Worm (Caenorhabditis elegans) whole organism, mixed stage, embryonic: ENCODE data around the gene miro-1.

Experiments
- bed-3 ChIP-seq: fragments of 200-800 bp; sonication (Bioruptor generic); optimal IDR thresholded peaks from 3 replicates; lab custom pipeline; 2018; ENCODE audit warnings: mild to moderate bottlenecking, missing genetic modification characterization, moderate library complexity, missing compliant biosample characterization
- blmp-1 ChIP-seq: fragments of 150-350 bp; optimal IDR thresholded peaks from 2 replicates; lab custom pipeline; 2014; ENCODE audit warnings: missing biosample characterization, missing genetic modification characterization
- ceh-39 ChIP-seq: fragments of 150-350 bp; optimal IDR thresholded peaks from 2 replicates; lab custom pipeline; 2014; ENCODE audit warnings: missing biosample characterization, missing genetic modification characterization
- ceh-43 ChIP-seq: fragments of 200-800 bp; sonication (Bioruptor generic); optimal IDR thresholded peaks from 2 replicates; lab custom pipeline; 2018; ENCODE audit warnings: mild to moderate bottlenecking, missing genetic modification characterization, moderate library complexity, missing compliant biosample characterization
- ces-1 ChIP-seq: fragments of 150-350 bp; optimal IDR thresholded peaks from 2 replicates; lab custom pipeline; 2014; ENCODE audit warnings: missing biosample characterization, missing genetic modification reagents, missing genetic modification characterization
- cnd-1 ChIP-seq: fragments of 200-800 bp; sonication (Bioruptor generic); optimal IDR thresholded peaks from 2 replicates; lab custom pipeline; 2018; ENCODE audit warnings: mild to moderate bottlenecking, missing genetic modification characterization, missing compliant biosample characterization
- drap-1 ChIP-seq: fragments of 200-800 bp; sonication (Bioruptor generic); optimal IDR thresholded peaks from 3 replicates; lab custom pipeline; 2018; ENCODE audit warnings: mild to moderate bottlenecking, missing genetic modification characterization, missing compliant biosample characterization
- elt-1 ChIP-seq: sonication (generic microtip); optimal IDR thresholded peaks from 2 replicates; lab custom pipeline; 2017; ENCODE audit warnings: missing genetic modification characterization, mild to moderate bottlenecking, missing compliant biosample characterization, antibody characterized with exemption, moderate library complexity, borderline replicate concordance; ENCODE audit not compliant: insufficient read depth
- elt-3 ChIP-seq: fragments of 150-350 bp; optimal IDR thresholded peaks from 2 replicates; lab custom pipeline; 2014; ENCODE audit warnings: missing biosample characterization, missing genetic modification characterization
- flh-1 ChIP-seq: fragments of 200-800 bp; sonication (Bioruptor generic); optimal IDR thresholded peaks from 2 replicates; lab custom pipeline; 2018; ENCODE audit warnings: mild to moderate bottlenecking, missing genetic modification characterization, moderate library complexity, missing compliant biosample characterization
- ham-2 ChIP-seq: fragments of 200-800 bp; sonication (Bioruptor generic); optimal IDR thresholded peaks from 2 replicates; lab custom pipeline; 2018; ENCODE audit warnings: mild to moderate bottlenecking, missing genetic modification characterization, missing compliant biosample characterization
- lin-13 ChIP-seq: fragments of 150-350 bp; optimal IDR thresholded peaks from 2 replicates; lab custom pipeline; 2014; ENCODE audit warnings: missing biosample characterization, missing genetic modification characterization
- lin-32 ChIP-seq: fragments of 200-800 bp; sonication (Bioruptor generic); optimal IDR thresholded peaks from 2 replicates; lab custom pipeline; 2018; ENCODE audit warnings: mild to moderate bottlenecking, missing genetic modification characterization, missing compliant biosample characterization
- lsy-2 ChIP-seq: fragments of 150-350 bp; optimal IDR thresholded peaks from 2 replicates; lab custom pipeline; 2014; ENCODE audit warnings: missing biosample characterization, missing genetic modification characterization
- mab-5 ChIP-seq: fragments of 150-350 bp; optimal IDR thresholded peaks from 2 replicates; lab custom pipeline; 2014; ENCODE audit warnings: missing biosample characterization, missing genetic modification characterization
- mep-1 ChIP-seq: fragments of 150-350 bp; optimal IDR thresholded peaks from 2 replicates; lab custom pipeline; 2017; ENCODE audit warnings: missing biosample characterization, missing genetic modification reagents, missing genetic modification characterization, inconsistent platforms
- mls-2 ChIP-seq: sonication (generic microtip); optimal IDR thresholded peaks from 2 replicates; lab custom pipeline; 2016; ENCODE audit warnings: mild to moderate bottlenecking, missing genetic modification characterization, moderate library complexity, missing compliant biosample characterization
- nhr-12 ChIP-seq: fragments of 150-350 bp; optimal IDR thresholded peaks from 2 replicates; lab custom pipeline; 2014; ENCODE audit warnings: missing biosample characterization, missing genetic modification characterization
- nhr-2 ChIP-seq: fragments of 150-350 bp; optimal IDR thresholded peaks from 2 replicates; lab custom pipeline; 2014; ENCODE audit warnings: missing biosample characterization, missing genetic modification characterization
- nhr-237 ChIP-seq: fragments of 150-350 bp; optimal IDR thresholded peaks from 2 replicates; lab custom pipeline; 2014; ENCODE audit warnings: missing biosample characterization, missing genetic modification characterization
- nhr-76 ChIP-seq: sonication (generic microtip); optimal IDR thresholded peaks from 2 replicates; lab custom pipeline; 2017; ENCODE audit warnings: missing biosample characterization, missing genetic modification characterization
- pha-4 ChIP-seq: fragments of 150-350 bp; optimal IDR thresholded peaks from 2 replicates; lab custom pipeline; 2018; ENCODE audit warnings: missing biosample characterization, missing genetic modification reagents, missing genetic modification characterization
- snpc-4 ChIP-seq: fragments of 150-350 bp; optimal IDR thresholded peaks from 2 replicates; lab custom pipeline; 2014; ENCODE audit warnings: missing biosample characterization, missing genetic modification characterization
- sptf-1 ChIP-seq: sonication (generic microtip); optimal IDR thresholded peaks from 2 replicates; lab custom pipeline; 2017; ENCODE audit warnings: mild to moderate bottlenecking, missing genetic modification characterization, moderate library complexity, missing compliant biosample characterization
- unc-120 ChIP-seq: sonication (generic microtip); optimal IDR thresholded peaks from 2 replicates; lab custom pipeline; 2017; ENCODE audit warnings: missing genetic modification characterization, missing compliant biosample characterization; ENCODE audit not compliant: poor library complexity, severe bottlenecking
- unc-39 ChIP-seq: fragments of 150-350 bp; optimal IDR thresholded peaks from 2 replicates; lab custom pipeline; 2014; ENCODE audit warnings: missing biosample characterization, missing genetic modification characterization
- ztf-11 ChIP-seq: fragments of 150-350 bp; optimal IDR thresholded peaks from 2 replicates; lab custom pipeline; 2014; ENCODE audit warnings: missing biosample characterization, missing genetic modification characterization

miro-1 gene

DNA sequence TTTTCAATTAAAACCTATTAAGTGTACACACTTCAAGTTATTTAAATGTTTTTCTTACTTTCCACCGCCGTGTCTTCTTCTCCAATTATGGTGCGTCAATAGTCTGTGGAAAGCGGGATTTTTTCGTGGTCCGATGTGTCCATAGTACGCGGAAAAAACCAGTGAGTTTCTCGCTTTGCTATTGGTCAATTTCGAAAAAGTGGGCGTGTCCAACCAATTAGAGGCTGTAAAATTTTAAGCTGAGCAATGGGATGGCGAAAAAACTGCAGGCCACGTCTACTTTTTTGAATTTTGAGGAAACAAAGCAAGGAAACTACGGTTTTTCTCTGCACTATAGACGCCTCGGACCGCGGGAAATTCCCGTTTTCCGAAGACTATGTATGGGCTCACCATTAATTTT is 8.1 kb upstream of the miro-1 start:
- no peak for TF ChIP-seq flh-1

DNA sequence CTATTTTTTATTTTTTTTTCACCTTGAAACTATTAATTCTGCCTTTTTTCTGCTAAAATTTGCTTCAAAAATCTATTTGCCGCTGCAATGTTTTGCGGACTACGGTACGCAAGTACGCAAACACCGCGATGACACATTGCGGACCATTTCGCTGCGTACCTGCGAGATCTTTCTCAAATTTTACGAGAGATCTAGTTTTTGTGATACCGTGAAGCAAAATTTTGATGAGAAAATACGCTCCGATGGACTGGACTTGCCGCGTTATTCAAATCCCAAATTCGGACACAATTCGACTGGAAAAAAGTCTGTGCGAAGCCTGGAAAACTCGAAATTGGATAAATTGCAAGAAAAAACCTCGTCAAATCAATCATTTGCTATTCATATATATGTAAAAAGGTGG is 4.9 kb upstream of the miro-1 start:
- peak; percentile 61 for TF ChIP-seq lsy-2 (tag; lab: Kevin White, UChicago)
- TF ChIP-seq, all 35 proteins: peak for 1; not testable (repeated sequence) for 34

DNA sequence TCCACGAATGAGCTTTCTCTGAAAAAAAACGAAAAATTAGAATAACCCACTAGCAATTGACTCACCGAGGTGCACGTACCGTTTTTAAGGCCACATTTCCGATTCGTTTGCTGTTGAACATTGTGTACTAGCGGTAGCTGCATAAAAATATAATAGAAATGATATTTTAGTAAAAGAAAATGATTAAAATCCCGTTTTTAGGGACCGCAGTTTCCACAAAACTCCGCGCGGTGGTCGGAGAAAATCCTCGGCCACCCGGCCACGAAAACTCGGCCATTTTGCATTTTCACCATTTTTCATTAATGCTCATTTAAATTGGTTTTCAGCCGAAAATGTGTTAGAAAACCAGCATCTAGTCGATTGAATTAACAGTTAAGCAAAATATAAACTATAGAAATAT is 3.2 kb downstream of the miro-1 start, which contains the start of gene yars-2:
Gene yars-2 (minus strand): TSS at position 249 of the 400 bp plus-strand sequence.
- TF ChIP-seq ceh-43 (GFP tag; lab: Kevin White, UChicago) (no peak), sptf-1 (tag; lab: Kevin White, UChicago) (no peak), nhr-237 (tag; lab: Kevin White, UChicago) (no peak), ces-1 (peak; percentile 5)

DNA sequence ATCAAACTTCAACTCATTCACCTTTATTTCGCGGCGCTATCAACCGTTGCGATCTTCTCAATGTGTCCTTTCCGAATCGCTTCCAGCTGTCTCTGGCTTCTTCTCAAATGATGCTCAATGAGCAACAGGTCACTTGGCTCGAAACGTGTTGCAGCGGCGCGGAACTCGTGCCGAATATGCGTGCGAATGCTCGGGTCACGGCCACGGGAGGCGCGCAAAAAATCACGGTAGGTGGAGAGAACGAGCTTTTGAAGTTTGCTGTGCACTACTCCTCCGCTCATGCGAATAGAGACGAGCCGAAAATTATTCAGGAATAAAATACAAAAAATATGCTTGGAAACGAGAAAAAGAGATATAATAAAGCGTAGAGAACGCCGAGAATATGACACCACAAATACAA is 5.1 kb downstream of the miro-1 start, which contains the start of gene cif-1:
Gene cif-1 (minus strand): TSS at position 297 of the 400 bp plus-strand sequence.
- no peak for TF ChIP-seq nhr-12
- TF ChIP-seq nhr-2 (tag; lab: Kevin White, UChicago) = no peak
- TF ChIP-seq pha-4 (tag; lab: Kevin White, UChicago) = no peak
- no peak for TF ChIP-seq ztf-11 (tag; lab: Kevin White, UChicago)
- no peak for TF ChIP-seq elt-3 (tag; lab: Kevin White, UChicago)
- no peak for TF ChIP-seq snpc-4 (tag; lab: Kevin White, UChicago)
- no peak for TF ChIP-seq cnd-1
- TF ChIP-seq ces-1 = no peak
- TF ChIP-seq bed-3 (GFP tag; lab: Kevin White, UChicago) = no peak
- no peak for TF ChIP-seq lin-13 (tag; lab: Kevin White, UChicago)
- TF ChIP-seq nhr-76 (tag; lab: Kevin White, UChicago) = no peak
- no peak for TF ChIP-seq blmp-1
- no peak for TF ChIP-seq sptf-1 (tag; lab: Kevin White, UChicago)
- no peak for TF ChIP-seq lsy-2 (tag; lab: Kevin White, UChicago)
- TF ChIP-seq nhr-237 (tag; lab: Kevin White, UChicago) = no peak
- no peak for TF ChIP-seq ham-2 (GFP tag; lab: Kevin White, UChicago)
- no peak for TF ChIP-seq lin-32 (GFP tag; lab: Kevin White, UChicago)
- no peak for TF ChIP-seq unc-39
- no peak for TF ChIP-seq elt-1

DNA sequence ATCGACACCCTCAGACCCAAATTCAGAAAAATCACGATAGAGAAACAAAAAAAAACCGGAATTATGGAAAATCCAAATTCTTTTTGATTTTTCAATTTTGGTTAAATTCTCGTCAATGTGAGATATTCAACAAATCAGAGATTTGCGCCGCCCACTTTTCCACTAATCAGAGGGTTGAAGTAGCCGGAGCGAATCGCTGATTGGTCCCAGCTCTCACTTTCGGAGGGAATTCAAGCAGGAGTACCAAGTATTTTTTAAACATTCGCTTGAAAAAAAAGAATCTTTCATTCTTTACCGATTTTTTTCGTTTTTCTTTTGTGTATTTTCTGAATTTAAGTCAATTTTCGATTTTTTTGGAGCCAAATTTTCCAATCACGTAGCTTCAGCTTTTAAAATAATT is 9.7 kb downstream of the miro-1 start:
- TF ChIP-seq unc-120 (tag; lab: Kevin White, UChicago) (no peak), ceh-39 (tag; lab: Kevin White, UChicago) (no peak), flh-1 (no peak), drap-1 (no peak), sptf-1 (tag; lab: Kevin White, UChicago) (no peak), cnd-1 (no peak), mls-2 (no peak), mab-5 (tag; lab: Kevin White, UChicago) (no peak), snpc-4 (tag; lab: Kevin White, UChicago) (no peak), lin-13 (tag; lab: Kevin White, UChicago) (no peak), blmp-1 (no peak), pha-4 (tag; lab: Kevin White, UChicago) (no peak)

DNA sequence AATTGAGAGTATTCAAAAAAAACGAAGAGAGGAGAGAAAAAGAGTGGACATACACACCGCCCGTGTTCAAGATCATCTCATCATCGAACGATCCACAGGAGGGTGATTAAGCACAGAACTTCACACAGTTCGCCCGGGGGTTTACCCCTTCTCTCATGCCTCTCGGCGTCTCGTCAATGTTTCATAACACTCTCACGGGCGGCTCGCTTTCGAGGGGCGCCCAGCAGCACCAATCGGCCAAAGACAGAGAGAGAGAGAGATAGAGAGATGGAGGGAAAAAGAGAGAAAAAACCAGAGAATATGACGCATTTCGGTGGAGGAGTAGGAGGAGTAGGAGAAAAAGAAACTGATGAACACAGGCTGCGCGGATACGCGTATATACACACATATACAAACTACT is 10.4 kb downstream of the miro-1 start:
- TF ChIP-seq ham-2 (GFP tag; lab: Kevin White, UChicago) (peak; percentile 34), lin-13 (tag; lab: Kevin White, UChicago) (no peak), mls-2 (peak; percentile 48), sptf-1 (tag; lab: Kevin White, UChicago) (peak; percentile 54)
- TF ChIP-seq, all 35 proteins: peak for 3

DNA sequence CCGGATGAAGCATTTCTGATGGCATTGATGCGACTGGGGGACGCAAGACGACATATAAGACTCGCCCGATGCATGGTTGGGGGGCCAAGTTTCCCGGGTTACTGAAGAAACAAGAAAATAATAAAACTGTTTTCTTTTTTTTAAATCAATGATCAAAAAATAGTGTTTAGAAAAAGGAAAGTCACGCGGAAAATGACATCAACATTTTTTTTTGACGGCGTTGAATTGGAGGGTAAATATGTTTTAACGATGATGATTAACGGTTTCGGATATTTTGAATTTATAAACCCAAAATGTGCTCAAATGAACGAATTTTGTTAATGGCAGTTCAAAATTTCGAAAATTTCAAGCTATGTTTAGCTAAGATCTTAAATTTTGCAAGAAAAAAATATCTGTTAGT is 11.7 kb downstream of the miro-1 start, which contains the start of gene ogdh-1:
Gene ogdh-1 (minus strand): TSS at position 101 of the 400 bp plus-strand sequence.
- TF ChIP-seq elt-3 (tag; lab: Kevin White, UChicago) = no peak
- TF ChIP-seq lin-13 (tag; lab: Kevin White, UChicago) = no peak

DNA sequence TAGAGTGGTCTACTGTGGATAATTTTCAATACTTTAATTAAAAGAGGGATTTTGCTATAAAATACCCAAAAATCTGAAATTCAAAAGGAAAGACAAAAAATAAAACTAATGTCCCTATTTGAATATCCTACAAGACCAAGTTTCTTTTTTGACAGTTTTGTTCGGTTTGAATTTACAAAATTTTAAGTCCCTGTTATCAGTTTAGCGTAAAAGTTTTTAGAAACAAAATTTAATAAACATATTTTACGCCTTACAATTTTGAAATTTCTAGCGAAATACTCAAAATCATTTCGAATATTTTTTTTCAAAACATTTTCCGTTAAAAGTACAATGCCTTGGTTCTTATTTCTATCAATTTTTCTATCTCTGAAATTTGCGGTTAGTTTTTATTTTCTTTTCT is 23.1 kb downstream of the miro-1 start, which contains the start of gene spe-51:
Gene spe-51 (plus strand): TSS at position 301 of the 400 bp plus-strand sequence.
- no peak for TF ChIP-seq lsy-2 (tag; lab: Kevin White, UChicago)
- no peak for TF ChIP-seq lin-32 (GFP tag; lab: Kevin White, UChicago)
- TF ChIP-seq mep-1 (tag; lab: Kevin White, UChicago) = no peak
